Fruit fly (Drosophila melanogaster): ENCODE data around the gene kraken.

The kraken gene

DNA sequence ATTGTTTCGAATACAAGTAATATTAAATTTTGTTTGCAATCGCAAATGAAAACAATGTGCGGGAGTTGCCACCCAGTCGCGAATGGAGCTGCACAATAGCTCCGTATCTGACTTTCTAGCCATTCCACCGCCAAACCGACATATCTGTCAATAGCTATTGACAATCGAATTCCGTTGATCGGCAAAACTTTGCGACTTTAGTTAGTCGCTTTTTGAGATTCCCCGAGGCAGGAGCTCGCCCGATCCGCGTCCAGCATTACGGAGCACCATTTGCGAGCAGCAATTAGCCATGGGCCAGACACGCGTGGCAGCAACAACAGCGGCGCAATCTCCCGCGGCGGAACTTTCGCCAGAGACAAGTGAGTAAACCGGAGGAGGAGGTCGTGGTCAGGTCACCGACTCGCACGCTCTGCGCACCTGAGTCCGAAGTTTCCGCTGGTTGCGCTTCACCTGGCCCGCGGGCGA, at the start of gene kraken, which contains the start of gene CG4291:
Gene kraken, plus strand, starts transcription at position 122 of the 465 bp plus-strand sequence.
Gene CG4291, minus strand, starts transcription at position 84 of the 465 bp plus-strand sequence.
- TF ChIP-seq CG17801 (GFP tag; optimal IDR thresholded peaks at IDR 0.05; ENCODE audit: partially characterized antibody) = peak; percentile 64

DNA sequence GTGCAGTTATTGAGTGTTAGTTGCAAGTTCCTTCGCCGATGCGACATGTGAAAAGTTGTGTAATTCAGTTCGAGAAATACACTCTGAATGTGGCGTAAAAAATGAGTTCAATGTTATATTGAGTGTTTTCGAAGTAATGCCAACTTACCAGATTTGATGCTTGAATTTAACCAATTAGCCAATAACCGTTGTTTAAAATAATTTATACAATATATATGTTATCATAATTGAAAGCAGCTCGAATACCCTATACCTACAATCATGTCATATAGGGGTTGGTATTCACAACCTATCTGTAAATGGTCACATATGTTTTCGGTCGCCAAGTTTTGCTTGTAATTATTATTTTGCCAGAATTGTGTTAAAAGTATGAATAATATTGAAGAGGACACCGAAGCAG, 42.3 kb upstream of the kraken start, which contains the start of gene Nnf1b:
Gene Nnf1b, plus strand, starts transcription at position 301 of the 400 bp plus-strand sequence.
- TF ChIP-seq CG17801 (GFP tag; optimal IDR thresholded peaks at IDR 0.05; ENCODE audit: partially characterized antibody) = no peak

DNA sequence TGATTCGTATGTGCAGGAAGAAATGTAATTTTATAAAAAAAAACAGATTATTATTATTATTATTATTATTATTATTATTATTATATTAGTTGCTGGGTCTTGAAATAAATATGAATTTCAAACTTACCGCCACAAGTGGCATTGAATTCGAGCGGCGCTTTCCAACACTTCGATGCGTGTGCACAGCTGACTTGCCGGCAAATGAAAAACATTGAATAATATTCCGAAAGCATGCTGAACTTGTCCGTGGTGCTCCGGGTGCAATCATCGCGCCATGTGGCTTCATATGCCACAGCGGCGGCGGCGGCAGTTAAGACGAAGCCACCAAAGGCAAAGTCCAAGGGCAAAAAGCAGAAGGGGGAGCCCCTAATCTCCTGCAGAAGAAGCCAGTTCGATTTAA, 41.2 kb upstream of the kraken start, which contains the start of gene Dbp21E2:
Gene Dbp21E2, plus strand, starts transcription at position 180 of the 400 bp plus-strand sequence.
- no peak for TF ChIP-seq CG17801 (GFP tag; optimal IDR thresholded peaks at IDR 0.05; ENCODE audit: partially characterized antibody)

DNA sequence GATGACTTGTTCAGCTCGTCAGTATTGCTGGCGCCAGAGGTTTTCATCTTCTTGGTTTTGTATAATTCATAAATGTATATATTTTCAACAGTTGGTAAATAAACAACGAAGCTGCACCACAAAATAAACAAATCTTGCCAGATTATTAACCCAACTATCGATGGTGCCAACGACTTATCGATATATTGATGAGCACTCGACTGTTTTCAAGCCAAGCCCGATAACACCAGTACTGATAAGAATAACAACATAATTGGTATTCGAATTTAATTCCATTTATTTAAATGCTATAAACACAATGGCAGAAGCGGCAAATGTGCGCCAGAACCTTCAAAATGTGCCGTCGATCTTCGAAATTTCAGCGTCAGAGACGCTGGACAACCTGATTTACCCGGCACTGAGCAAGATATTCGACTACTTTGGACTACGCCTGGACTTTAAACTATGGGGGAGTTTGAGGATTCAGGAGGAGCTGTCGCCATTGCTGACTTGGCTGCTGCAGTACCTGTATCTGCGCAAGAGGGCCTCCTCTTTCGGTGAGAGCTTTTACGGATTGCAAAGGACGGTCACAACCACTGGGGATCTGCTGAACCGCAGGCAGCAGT, 36.7 kb upstream of the kraken start, which contains the start of the genes Saf6 and Pex12:
Gene Saf6, minus strand, starts transcription at position 166 of the 605 bp plus-strand sequence.
Gene Pex12, plus strand, starts transcription at position 209 of the 605 bp plus-strand sequence.
- no peak for TF ChIP-seq CG17801 (GFP tag; optimal IDR thresholded peaks at IDR 0.05; ENCODE audit: partially characterized antibody)

DNA sequence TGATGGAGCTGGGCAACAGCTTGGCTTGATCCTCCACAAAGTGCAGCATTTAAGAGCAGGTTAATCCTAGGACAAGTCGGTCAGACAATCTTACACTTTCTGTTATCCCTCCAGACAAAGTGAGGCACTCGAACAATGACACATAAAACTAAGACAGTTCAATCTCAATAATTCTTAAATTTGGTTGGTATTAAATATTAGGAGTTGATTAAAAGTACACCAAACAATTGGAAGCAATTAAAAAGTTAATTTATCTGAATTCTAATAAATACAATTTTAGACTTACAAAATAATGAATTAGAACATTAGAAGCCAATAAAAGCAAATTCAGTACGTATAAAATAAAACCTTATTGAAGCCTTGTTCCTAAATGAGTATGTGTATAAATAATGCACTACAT, 34.7 kb upstream of the kraken start, which contains the start of gene CG15880:
Gene CG15880, minus strand, starts transcription at position 101 of the 400 bp plus-strand sequence.
- TF ChIP-seq CG17801 (GFP tag; optimal IDR thresholded peaks at IDR 0.05; ENCODE audit: partially characterized antibody) = no peak

DNA sequence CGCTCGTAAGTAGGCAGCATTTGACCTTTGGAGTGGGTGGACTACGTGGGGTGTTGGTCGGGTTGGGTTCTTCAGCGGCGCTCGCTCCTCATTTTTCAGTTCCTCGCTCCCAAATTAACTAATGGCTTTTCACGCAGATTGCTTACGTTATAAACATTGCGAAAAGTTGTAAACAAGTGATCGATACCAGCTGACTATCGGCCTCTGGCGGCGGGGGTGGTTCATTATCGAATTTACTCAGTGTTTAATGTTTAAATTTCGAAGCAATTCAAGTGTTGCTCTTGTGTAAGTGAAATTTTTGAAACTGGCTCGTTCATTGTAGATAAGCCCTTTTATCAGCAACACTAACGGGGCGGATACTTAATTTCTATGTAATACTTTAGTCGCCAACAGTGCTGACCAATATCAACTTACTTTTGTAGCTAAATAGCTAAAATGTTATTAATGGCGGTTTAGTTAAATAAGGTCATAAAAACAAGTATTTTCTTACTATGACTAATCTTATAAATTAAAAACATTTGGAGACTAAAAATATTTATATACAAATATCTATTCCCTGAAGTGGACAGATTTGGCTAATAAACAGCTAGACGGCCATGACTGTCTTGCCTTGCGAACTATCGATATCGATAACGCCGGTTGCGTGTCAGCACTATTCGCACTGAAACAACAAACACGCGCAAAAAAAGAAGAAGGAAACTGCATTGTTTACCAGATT, 33.1 kb upstream of the kraken start, which contains the start of the genes PGAP2 and Clp:
Gene PGAP2, minus strand, starts transcription at position 194 of the 718 bp plus-strand sequence.
Gene Clp, plus strand, starts transcription at position 650 of the 718 bp plus-strand sequence.
- TF ChIP-seq CG17801 (GFP tag; optimal IDR thresholded peaks at IDR 0.05; ENCODE audit: partially characterized antibody) = peak; percentile 57

DNA sequence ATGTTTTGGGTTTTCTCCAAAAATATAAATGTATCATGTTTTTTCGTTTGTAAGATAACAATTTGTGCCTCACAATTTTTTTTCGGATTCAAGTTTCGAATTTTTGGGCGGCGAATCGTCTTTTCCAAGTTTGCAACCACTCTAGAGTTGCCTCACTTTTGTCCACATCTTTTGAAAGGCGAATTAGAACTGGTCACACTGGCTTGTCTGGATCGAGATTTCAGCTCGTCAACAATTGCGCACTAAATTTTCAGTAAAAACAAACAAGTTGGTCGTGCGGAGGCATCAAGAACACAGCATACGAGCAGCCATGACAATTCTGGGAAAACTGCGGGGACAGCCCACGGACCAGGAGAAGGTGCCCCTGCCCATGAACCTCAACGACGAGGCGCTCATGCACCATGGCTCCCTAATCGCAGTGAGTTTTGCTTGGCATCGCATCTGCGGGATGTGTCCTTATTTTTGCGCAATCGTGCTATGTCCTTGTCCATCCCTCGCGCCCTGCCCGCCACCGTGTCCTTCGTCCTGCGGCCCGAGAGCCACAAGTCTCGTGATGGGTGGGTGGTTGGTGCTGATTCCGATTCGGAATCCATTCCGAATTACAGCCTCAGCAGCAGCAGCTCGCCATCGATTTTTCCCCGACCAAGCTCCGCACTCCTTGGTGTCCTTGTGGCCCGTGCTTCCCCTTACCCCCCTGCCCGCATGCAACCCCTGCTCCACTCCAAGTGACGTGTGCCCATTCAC, 31.2 kb upstream of the kraken start, which contains the start of gene CG3662:
Gene CG3662, plus strand, starts transcription at position 48 of the 744 bp plus-strand sequence.
- peak; percentile 57 for TF ChIP-seq CG17801 (GFP tag; optimal IDR thresholded peaks at IDR 0.05; ENCODE audit: partially characterized antibody)

DNA sequence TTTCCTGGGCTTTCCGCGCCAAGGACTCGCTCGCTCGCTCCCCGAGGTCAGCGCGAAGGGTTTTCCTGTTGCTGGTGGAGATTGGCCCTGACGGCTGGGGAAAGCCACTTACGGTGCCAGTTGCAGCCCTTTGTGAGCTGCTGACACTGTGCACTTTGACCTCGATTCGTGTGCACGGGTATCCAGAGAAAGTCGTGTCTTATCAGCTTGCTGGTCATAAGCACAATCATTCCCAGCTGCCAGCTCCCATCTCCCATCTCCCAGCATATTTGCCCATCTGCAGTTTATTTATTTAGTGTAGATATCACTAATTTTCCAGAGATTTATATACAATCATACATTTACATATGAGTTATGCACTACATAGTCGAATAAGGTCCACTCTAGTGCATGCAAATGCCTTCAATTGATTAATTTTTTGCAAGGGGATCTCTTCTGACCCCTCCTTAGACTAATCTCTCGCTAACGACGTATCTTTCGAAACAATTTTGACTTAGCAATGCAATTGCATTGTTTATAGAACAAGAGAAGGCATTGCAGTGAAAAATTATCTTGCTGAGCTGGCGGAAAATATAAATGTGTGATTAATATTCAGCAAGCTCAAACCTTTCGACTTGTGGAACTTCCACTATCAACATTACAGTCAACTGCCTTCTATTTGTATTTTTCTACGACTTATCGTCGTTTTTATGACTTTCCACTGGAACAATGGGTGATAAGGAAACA, 30.4 kb upstream of the kraken start:
- TF ChIP-seq CG17801 (GFP tag; optimal IDR thresholded peaks at IDR 0.05; ENCODE audit: partially characterized antibody) = peak; percentile 12

DNA sequence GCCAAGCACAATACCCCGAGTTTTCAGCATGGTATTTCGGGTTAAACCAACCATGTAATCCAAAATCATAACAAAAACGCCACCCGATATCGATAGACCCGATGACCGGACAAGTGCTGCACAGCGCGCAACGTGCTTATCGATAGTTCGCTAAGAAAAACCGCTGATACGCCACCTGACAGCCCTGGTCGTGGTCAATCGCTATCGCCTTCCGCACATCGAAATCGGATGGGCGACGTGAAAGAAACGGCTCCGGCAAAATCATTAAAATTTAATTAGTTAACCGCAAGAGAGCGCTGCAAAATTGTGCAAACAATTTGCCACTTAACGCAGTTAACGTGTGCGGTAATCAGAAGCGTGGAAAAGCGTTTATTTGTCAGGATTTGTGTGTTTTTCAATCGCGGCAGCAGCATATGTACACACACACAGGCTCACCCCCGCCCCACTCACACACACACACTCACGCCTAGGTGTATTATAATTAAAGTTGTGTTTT, 26.8 kb upstream of the kraken start, which contains the start of the genes CG3862 and dock:
Gene CG3862, minus strand, starts transcription at position 94 of the 496 bp plus-strand sequence.
Gene dock, plus strand, starts transcription at position 202 of the 496 bp plus-strand sequence.
- peak; percentile 60 for TF ChIP-seq CG17801 (GFP tag; optimal IDR thresholded peaks at IDR 0.05; ENCODE audit: partially characterized antibody)

DNA sequence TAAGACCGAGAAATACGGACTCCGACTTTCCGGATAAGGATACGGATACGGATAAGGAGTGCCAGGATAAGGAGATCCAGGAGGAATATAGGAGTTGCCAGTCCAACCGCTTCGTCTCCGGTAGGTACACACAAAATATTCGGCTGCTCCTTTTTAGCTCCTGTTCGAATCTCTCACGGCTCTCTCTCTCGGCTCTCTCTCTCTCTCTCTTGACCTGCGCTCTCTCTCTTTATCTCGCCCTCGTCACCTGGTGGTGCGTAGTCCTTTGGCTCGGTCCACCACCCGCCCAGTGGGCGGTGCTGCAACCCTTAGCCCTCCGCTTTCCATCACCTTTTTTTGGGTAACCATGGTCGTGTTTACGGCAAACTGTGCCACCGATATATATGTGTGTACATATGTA, 26.2 kb upstream of the kraken start:
- TF ChIP-seq CG17801 (GFP tag; optimal IDR thresholded peaks at IDR 0.05; ENCODE audit: partially characterized antibody) = no peak

DNA sequence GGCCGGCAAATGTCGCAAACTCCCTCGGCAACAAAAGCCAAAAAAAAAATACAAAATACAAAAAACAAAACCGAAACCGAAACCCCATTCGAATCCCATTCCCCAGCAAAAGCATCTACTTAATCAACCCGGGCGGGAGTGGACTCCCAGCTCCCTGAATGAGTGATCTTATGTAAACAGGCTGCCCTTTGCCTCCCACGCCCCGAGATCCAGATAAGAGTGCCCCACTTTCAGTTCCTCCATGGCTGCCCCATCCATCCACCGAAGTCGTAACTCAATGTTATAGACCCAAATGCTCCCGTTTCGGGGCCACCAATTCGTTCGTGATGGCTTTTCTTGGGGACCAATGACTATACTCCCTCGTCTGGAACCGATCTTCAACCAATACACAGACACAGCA, 25.5 kb upstream of the kraken start:
- TF ChIP-seq CG17801 (GFP tag; optimal IDR thresholded peaks at IDR 0.05; ENCODE audit: partially characterized antibody) = no peak

DNA sequence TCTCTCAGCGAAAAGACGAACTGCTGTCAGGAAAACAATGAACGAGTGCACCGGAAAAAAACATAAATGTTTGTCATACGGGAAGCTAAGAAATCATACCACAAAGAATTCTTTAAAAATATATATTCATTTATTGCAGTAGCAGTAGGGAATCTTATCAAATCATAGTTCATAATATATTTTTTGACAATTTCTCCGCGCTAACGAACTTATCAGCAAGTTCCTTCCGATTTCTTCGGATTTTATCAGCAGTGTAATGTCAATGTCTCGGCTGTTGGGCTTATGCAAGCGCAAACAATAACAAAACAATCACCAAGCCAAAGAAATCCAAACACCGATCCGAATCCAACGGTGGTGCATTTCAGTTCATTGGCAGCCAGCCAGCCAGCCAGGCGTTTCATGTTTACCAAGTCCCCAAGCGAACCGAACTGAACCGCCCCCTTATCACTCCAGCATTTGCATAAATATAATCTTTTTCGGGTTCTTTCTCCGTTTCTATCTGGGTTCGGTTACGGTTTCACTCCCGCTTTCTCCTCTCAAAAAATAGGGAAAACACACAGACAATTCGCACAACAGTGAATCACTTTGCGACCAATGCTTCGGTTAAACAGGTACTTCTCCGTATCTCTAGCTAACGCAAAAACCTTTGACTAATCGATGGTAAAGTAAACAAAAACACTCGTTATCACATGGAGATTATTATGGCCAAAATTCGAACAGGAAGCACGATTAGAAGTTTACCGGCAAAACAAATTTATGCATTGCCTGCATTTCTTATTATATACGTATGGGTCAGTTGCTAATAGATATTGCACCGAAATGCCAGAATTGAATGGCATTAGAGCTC, 24.8 kb upstream of the kraken start:
- TF ChIP-seq CG17801 (GFP tag; optimal IDR thresholded peaks at IDR 0.05; ENCODE audit: partially characterized antibody) = no peak

DNA sequence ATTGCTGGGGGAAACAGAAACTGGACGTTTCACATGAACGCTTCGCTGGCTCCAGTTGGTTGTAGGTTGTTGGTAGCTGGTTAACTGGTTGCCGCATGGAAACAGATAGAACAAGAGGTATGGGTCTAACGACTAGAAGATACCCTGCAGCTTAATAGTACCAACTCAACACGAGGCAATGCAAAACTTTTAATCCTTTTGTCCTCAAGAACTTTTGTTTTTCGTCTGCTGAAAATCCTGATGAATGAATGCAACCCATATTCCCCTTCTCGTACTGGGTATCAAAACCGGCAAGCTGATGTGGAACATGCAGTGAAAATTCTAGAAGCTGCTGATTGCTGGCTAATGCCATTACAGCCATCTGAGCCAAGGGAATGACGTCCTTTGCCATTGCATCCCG, 14.6 kb upstream of the kraken start:
- TF ChIP-seq CG17801 (GFP tag; optimal IDR thresholded peaks at IDR 0.05; ENCODE audit: partially characterized antibody) = no peak

All from ovary, adult (tissue).